Worm (Caenorhabditis elegans) whole organism, L4/young adult: ENCODE data around the gene F22H10.11.

Experiments
- W03F9.2 ChIP-seq: fragments of 150-350 bp; optimal IDR thresholded peaks from 2 replicates; lab custom pipeline; 2014; ENCODE audit warnings: missing biosample characterization, missing genetic modification characterization
- dao-5 ChIP-seq: sonication (generic microtip); optimal IDR thresholded peaks from 2 replicates; lab custom pipeline; 2016; ENCODE audit warnings: missing genotype, missing genetic modification characterization, moderate library complexity, missing compliant biosample characterization
- him-1 ChIP-seq: sonication (generic microtip); optimal IDR thresholded peaks from 2 replicates; lab custom pipeline; 2016; ENCODE audit warnings: missing genotype, missing genetic modification reagents, missing genetic modification characterization, missing compliant biosample characterization

ce11 chrX:16732259-16732658 lies 44.4 kb upstream of the F22H10.11 start:
- TF ChIP-seq him-1 = no peak
- no peak for TF ChIP-seq W03F9.2 (tag; lab: Kevin White, UChicago)
- TF ChIP-seq dao-5 (tag; lab: Kevin White, UChicago) = no peak
